Worm (Caenorhabditis elegans): ENCODE measurements around the gene F29B9.8.
A peak's percentile ranks its signal among the peaks of the same experiment; 100 is the strongest.

Gene F29B9.8

ce11 chrIV:4653708-4654107, 6.2 kb downstream of the F29B9.8 start:
- TF ChIP-seq mes-2 (tag; optimal IDR thresholded peaks at IDR 0.05; ENCODE audit: poor library complexity, severe bottlenecking): peak; percentile 41
- no peak for TF ChIP-seq tag-97 (GFP tag; IDR thresholded peaks at IDR 0.05)
- TF ChIP-seq F49E8.2 (tag; optimal IDR thresholded peaks at IDR 0.05; ENCODE audit: borderline replicate concordance): peak; percentile 75
- peak; percentile 46; the same call in 1 of the 2 replicates for TF ChIP-seq lin-38 (GFP tag; IDR thresholded peaks at IDR 0.05)
- no peak for TF ChIP-seq saeg-2 (GFP tag; IDR thresholded peaks at IDR 0.05)
- no peak for TF ChIP-seq mdt-29 (GFP tag; IDR thresholded peaks at IDR 0.05)
- no peak for TF ChIP-seq lir-3 (tag; optimal IDR thresholded peaks at IDR 0.05)
- TF ChIP-seq set-16 (GFP tag; IDR thresholded peaks at IDR 0.05): no peak
- no peak for TF ChIP-seq nhr-28 (tag; optimal IDR thresholded peaks at IDR 0.05)
- peak; percentile 80 for TF ChIP-seq snpc-1.2 (GFP tag; IDR thresholded peaks at IDR 0.05)
- no peak for TF ChIP-seq lin-13 (GFP tag; optimal IDR thresholded peaks at IDR 0.05)
- no peak for TF ChIP-seq Y5F2A.4 (GFP tag; optimal IDR thresholded peaks at IDR 0.05)

ce11 chrIV:4655979-4656378, 8.5 kb downstream of the F29B9.8 start:
- TF ChIP-seq lin-1 (GFP tag; IDR thresholded peaks at IDR 0.05) (no peak), nhr-77 (tag; optimal IDR thresholded peaks at IDR 0.05) (no peak), mep-1 (tag; optimal IDR thresholded peaks at IDR 0.05) (no peak), egl-43 (GFP tag; IDR thresholded peaks at IDR 0.05) (no peak), mxl-2 (GFP tag; conservative IDR thresholded peaks at IDR 0.05) (no peak), lim-7 (GFP tag; IDR thresholded peaks at IDR 0.05) (0 out of 2 replicates have a peak, but pooled peaks have one; percentile 38), nhr-11 (tag; optimal IDR thresholded peaks at IDR 0.05) (no peak), dve-1 (tag; optimal IDR thresholded peaks at IDR 0.05; ENCODE audit: insufficient read depth) (no peak), F26F4.8 (GFP tag; conservative IDR thresholded peaks at IDR 0.05) (0 out of 2 replicates have a peak, but pooled peaks have one; percentile 45), set-16 (GFP tag; IDR thresholded peaks at IDR 0.05) (peak; percentile 98), madf-5 (GFP tag; IDR thresholded peaks at IDR 0.05) (0 out of 4 replicates have a peak, but pooled peaks of 1 of the 2 experiments have one; percentile 66), F44E2.7 (GFP tag; IDR thresholded peaks at IDR 0.05) (0 out of 2 replicates have a peak, but pooled peaks have one; percentile 16)

ce11 chrIV:4656380-4656779, 8.9 kb downstream of the F29B9.8 start:
- TF ChIP-seq lin-1 (GFP tag; IDR thresholded peaks at IDR 0.05): no peak
- peak; percentile 53; the same call in 1 of the 2 replicates for TF ChIP-seq T26A8.4 (GFP tag; IDR thresholded peaks at IDR 0.05)

ce11 chrIV:4657874-4658273, 10.4 kb downstream of the F29B9.8 start, which contains the start of gene col-111:
TSS of gene col-111 (minus strand) at chrIV:4657974.
- TF ChIP-seq ces-1 (GFP tag; optimal IDR thresholded peaks at IDR 0.05) (no peak), snpc-4 (tag; optimal IDR thresholded peaks at IDR 0.05) (no peak), fos-1 (tag; optimal IDR thresholded peaks at IDR 0.05) (no peak), hlh-11 (tag; optimal IDR thresholded peaks at IDR 0.05) (no peak), ceh-44 (GFP tag; IDR thresholded peaks at IDR 0.05) (no peak), F44E2.7 (GFP tag; IDR thresholded peaks at IDR 0.05) (no peak), set-16 (GFP tag; IDR thresholded peaks at IDR 0.05) (no peak), F10B5.3 (tag; optimal IDR thresholded peaks at IDR 0.05) (no peak), T20F7.1 (GFP tag; optimal IDR thresholded peaks at IDR 0.05) (no peak), ceh-82 (tag; optimal IDR thresholded peaks at IDR 0.05) (no peak), zfp-2 (tag; optimal IDR thresholded peaks at IDR 0.05) (no peak), pqm-1 (tag; optimal IDR thresholded peaks at IDR 0.05) (no peak), nhr-25 (tag; optimal IDR thresholded peaks at IDR 0.05; ENCODE audit: borderline replicate concordance, insufficient read depth) (no peak), nhr-10 (tag; optimal IDR thresholded peaks at IDR 0.05) (no peak), unc-39 (tag; optimal IDR thresholded peaks at IDR 0.05) (no peak), lin-38 (GFP tag; IDR thresholded peaks at IDR 0.05) (no peak), snpc-1.2 (GFP tag; IDR thresholded peaks at IDR 0.05) (no peak), nhr-41 (GFP tag; IDR thresholded peaks at IDR 0.05) (no peak), nhr-6 (tag; optimal IDR thresholded peaks at IDR 0.05) (no peak), dmd-8 (GFP tag; IDR thresholded peaks at IDR 0.05) (no peak)
